Worm (Caenorhabditis elegans) whole organism, early embryonic: Measurements from ENCODE around the gene gdh-1.

ENCODE experiments used
- ama-1 ChIP-seq: fragments of 150-350 bp; optimal IDR thresholded peaks from 2 replicates; lab custom pipeline; 2014
- flt-1 ChIP-seq: fragments of 200-800 bp; sonication (Bioruptor generic); IDR thresholded peaks from 2 replicates; pipeline ENCODE4 v1.3.6; 2022; ENCODE audit warnings: missing genetic modification characterization, missing compliant biosample characterization

DNA sequence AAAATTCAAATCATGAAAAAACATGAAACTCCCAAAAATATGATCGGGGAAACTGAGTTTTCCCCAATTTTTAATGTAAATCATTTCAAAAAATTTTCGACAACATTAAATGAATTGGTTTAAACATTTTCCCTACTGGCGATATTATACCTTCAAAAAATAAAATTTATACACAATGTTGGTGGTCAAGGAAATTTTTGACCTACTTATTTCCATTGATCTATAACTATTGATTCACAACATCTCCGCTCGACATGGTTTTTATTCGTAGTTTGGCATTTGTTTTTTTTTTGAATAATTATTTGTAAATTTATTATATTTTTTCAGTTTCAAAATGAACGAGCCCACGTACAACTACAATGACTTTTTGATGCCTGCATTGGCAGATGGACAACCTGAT is 2.8 kb upstream of the gdh-1 start, which contains the start of gene tbx-36:
- TF ChIP-seq ama-1 (lab: Kevin White, UChicago) (no peak), flt-1 (GFP tag; lab: Robert Waterston, UW) (no peak)
